Worm (Caenorhabditis elegans) whole organism, L1 larva: ENCODE measurements around the gene str-185.

Experiments
- C04F5.9 ChIP-seq: sonication (generic microtip); optimal IDR thresholded peaks from 2 replicates; lab custom pipeline; 2016; ENCODE audit warnings: missing genetic modification characterization, missing compliant biosample characterization
- C34B4.2 ChIP-seq: sonication (generic microtip); optimal IDR thresholded peaks from 2 replicates; lab custom pipeline; 2017; ENCODE audit warnings: mild to moderate bottlenecking, missing genetic modification characterization, missing compliant biosample characterization
- F16B12.6 ChIP-seq: fragments of 150-350 bp; optimal IDR thresholded peaks from 2 replicates; lab custom pipeline; 2014; ENCODE audit warnings: missing biosample characterization, missing genetic modification characterization
- Y116A8C.19 ChIP-seq: sonication (generic microtip); optimal IDR thresholded peaks from 2 replicates; lab custom pipeline; 2016; ENCODE audit warnings: missing compliant biosample characterization, missing genetic modification characterization, borderline replicate concordance
- aha-1 ChIP-seq: fragments of 150-350 bp; optimal IDR thresholded peaks from 2 replicates; lab custom pipeline; 2014; ENCODE audit warnings: missing biosample characterization, missing genetic modification characterization
- aly-2 ChIP-seq: fragments of 150-350 bp; optimal IDR thresholded peaks from 2 replicates; lab custom pipeline; 2014; ENCODE audit warnings: missing biosample characterization, missing genetic modification characterization
- ceh-63 ChIP-seq: fragments of 200-800 bp; sonication (Bioruptor generic); optimal IDR thresholded peaks from 2 replicates; lab custom pipeline; 2018; ENCODE audit warnings: mild to moderate bottlenecking, missing genetic modification characterization, missing compliant biosample characterization
- ceh-8 ChIP-seq: fragments of 200-800 bp; sonication (Bioruptor generic); optimal IDR thresholded peaks from 2 replicates; lab custom pipeline; 2018; ENCODE audit warnings: mild to moderate bottlenecking, missing genetic modification characterization, moderate library complexity, missing compliant biosample characterization
- ceh-82 ChIP-seq, 3 experiments: fragments of 150-350 bp in 1 of 3; sonication (generic microtip) in 2 of 3; optimal IDR thresholded peaks; 2 replicates each; lab custom pipeline; 2014 to 2017; ENCODE audit warnings: missing biosample characterization in 3 of 3, missing genetic modification characterization in 3 of 3
- ceh-90 ChIP-seq: sonication (generic microtip); optimal IDR thresholded peaks from 2 replicates; lab custom pipeline; 2016; ENCODE audit warnings: missing genetic modification characterization, missing compliant biosample characterization
- ces-1 ChIP-seq: fragments of 150-350 bp; optimal IDR thresholded peaks from 2 replicates; lab custom pipeline; 2014; ENCODE audit warnings: missing biosample characterization, missing genetic modification reagents, missing genetic modification characterization
- dpl-1 ChIP-seq, 3 experiments: fragments of 150-350 bp in 2 of 3; sonication (generic microtip) in 1 of 3; optimal IDR thresholded peaks; 2 replicates each; lab custom pipeline; 2014 to 2017; ENCODE audit warnings: missing biosample characterization in 3 of 3, missing genetic modification characterization in 3 of 3, missing genetic modification reagents in 3 of 3
- dsc-1 ChIP-seq: sonication (generic microtip); optimal IDR thresholded peaks from 2 replicates; lab custom pipeline; 2016; ENCODE audit warnings: mild to moderate bottlenecking, missing genetic modification characterization, missing compliant biosample characterization
- efl-1 ChIP-seq, 4 experiments: fragments of 150-350 bp; optimal IDR thresholded peaks in 3 of 4; peaks in 1 of 4; 1 replicate in 1 of 4; 2 replicates in 3 of 4; lab custom pipeline; 2014; ENCODE audit warnings: missing biosample characterization in 2 of 4, missing genetic modification characterization in 2 of 4, missing genetic modification reagents in 2 of 4
- egl-27 ChIP-seq, 2 experiments: fragments of 150-350 bp in 1 of 2; sonication (generic microtip); optimal IDR thresholded peaks; 3 replicates each; lab custom pipeline; 2017 to 2018; ENCODE audit warnings: missing biosample characterization in 2 of 2, missing genetic modification characterization in 2 of 2, missing genetic modification reagents in 2 of 2
- elt-2 ChIP-seq: sonication (generic microtip); optimal IDR thresholded peaks from 2 replicates; lab custom pipeline; 2016; ENCODE audit warnings: missing genetic modification characterization, mild to moderate bottlenecking, inconsistent platforms, missing compliant biosample characterization, missing genetic modification reagents
- elt-3 ChIP-seq, 6 experiments: fragments of 150-350 bp in 1 of 6; sonication (generic microtip); optimal IDR thresholded peaks; 2 replicates each; lab custom pipeline; 2017 to 2018; ENCODE audit warnings: missing biosample characterization in 6 of 6, missing genetic modification characterization in 6 of 6, inconsistent platforms in 1 of 6
- fkh-10 ChIP-seq: sonication (generic microtip); optimal IDR thresholded peaks from 2 replicates; lab custom pipeline; 2017; ENCODE audit warnings: missing biosample characterization, missing genetic modification reagents, missing genetic modification characterization
- fkh-8 ChIP-seq: sonication (generic microtip); optimal IDR thresholded peaks from 2 replicates; lab custom pipeline; 2016; ENCODE audit warnings: mild to moderate bottlenecking, missing genetic modification characterization, missing compliant biosample characterization
- fos-1 ChIP-seq: fragments of 150-350 bp; optimal IDR thresholded peaks from 2 replicates; lab custom pipeline; 2014; ENCODE audit warnings: missing biosample characterization, missing genetic modification characterization
- hpl-2 ChIP-seq: fragments of 150-350 bp; optimal IDR thresholded peaks from 2 replicates; lab custom pipeline; 2014; ENCODE audit warnings: missing biosample characterization, missing genetic modification reagents, missing genetic modification characterization
- irx-1 ChIP-seq: sonication (generic microtip); optimal IDR thresholded peaks from 2 replicates; lab custom pipeline; 2016; ENCODE audit warnings: missing genetic modification characterization, missing compliant biosample characterization
- isw-1 ChIP-seq: fragments of 200-800 bp; sonication (Bioruptor generic); IDR thresholded peaks from 2 replicates; pipeline ENCODE4 v1.3.6; 2022; ENCODE audit warnings: missing genetic modification characterization, missing compliant biosample characterization
- lin-13 ChIP-seq: fragments of 150-350 bp; optimal IDR thresholded peaks from 2 replicates; lab custom pipeline; 2014; ENCODE audit warnings: missing biosample characterization, missing genetic modification reagents, missing genetic modification characterization
- lin-14 ChIP-seq: fragments of 200-800 bp; sonication (Bioruptor generic); optimal IDR thresholded peaks from 2 replicates; lab custom pipeline; 2018; ENCODE audit warnings: mild to moderate bottlenecking, missing genetic modification characterization, moderate library complexity, missing compliant biosample characterization
- lin-15B ChIP-seq: fragments of 150-350 bp; sonication (generic microtip); optimal IDR thresholded peaks from 3 replicates; lab custom pipeline; 2014; ENCODE audit warnings: missing biosample characterization, missing genetic modification characterization
- lir-3 ChIP-seq: sonication (generic microtip); optimal IDR thresholded peaks from 2 replicates; lab custom pipeline; 2016; ENCODE audit warnings: mild to moderate bottlenecking, missing genetic modification characterization, moderate library complexity, missing compliant biosample characterization; ENCODE audit not compliant: poor library complexity
- nhr-11 ChIP-seq: fragments of 150-350 bp; optimal IDR thresholded peaks from 2 replicates; lab custom pipeline; 2014; ENCODE audit warnings: missing biosample characterization, missing genetic modification characterization
- nhr-28 ChIP-seq: fragments of 150-350 bp; optimal IDR thresholded peaks from 2 replicates; lab custom pipeline; 2014; ENCODE audit warnings: missing biosample characterization, missing genetic modification characterization
- nhr-47 ChIP-seq: sonication (generic microtip); optimal IDR thresholded peaks from 2 replicates; lab custom pipeline; 2016; ENCODE audit warnings: mild to moderate bottlenecking, missing genetic modification characterization, moderate library complexity, missing compliant biosample characterization
- nhr-71 ChIP-seq: sonication (generic microtip); optimal IDR thresholded peaks from 2 replicates; lab custom pipeline; 2016; ENCODE audit warnings: mild to moderate bottlenecking, missing genetic modification characterization, moderate library complexity, missing compliant biosample characterization
- nhr-90 ChIP-seq: sonication (generic microtip); optimal IDR thresholded peaks from 2 replicates; lab custom pipeline; 2016; ENCODE audit warnings: mild to moderate bottlenecking, missing genetic modification characterization, missing compliant biosample characterization; ENCODE audit not compliant: poor library complexity
- pax-3 ChIP-seq: fragments of 200-800 bp; sonication (Bioruptor generic); optimal IDR thresholded peaks from 2 replicates; lab custom pipeline; 2018; ENCODE audit warnings: mild to moderate bottlenecking, missing genetic modification characterization, moderate library complexity, missing compliant biosample characterization
- rnt-1 ChIP-seq: sonication (generic microtip); optimal IDR thresholded peaks from 2 replicates; lab custom pipeline; 2016; ENCODE audit warnings: mild to moderate bottlenecking, missing genetic modification characterization, moderate library complexity, missing compliant biosample characterization
- skn-1 ChIP-seq: fragments of 150-350 bp; optimal IDR thresholded peaks from 2 replicates; lab custom pipeline; 2014; ENCODE audit warnings: missing biosample characterization, missing genetic modification characterization
- snu-23 ChIP-seq: sonication (generic microtip); optimal IDR thresholded peaks from 2 replicates; lab custom pipeline; 2016; ENCODE audit warnings: missing genetic modification characterization, missing compliant biosample characterization
- sox-4 ChIP-seq: sonication (generic microtip); optimal IDR thresholded peaks from 2 replicates; lab custom pipeline; 2016; ENCODE audit warnings: missing genetic modification characterization, missing compliant biosample characterization
- sup-37 ChIP-seq: fragments of 200-800 bp; sonication (Bioruptor generic); optimal IDR thresholded peaks from 2 replicates; lab custom pipeline; 2018; ENCODE audit warnings: mild to moderate bottlenecking, missing genetic modification characterization, missing compliant biosample characterization
- swsn-7 ChIP-seq: sonication (generic microtip); optimal IDR thresholded peaks from 2 replicates; lab custom pipeline; 2016; ENCODE audit warnings: missing genetic modification characterization, missing compliant biosample characterization
- tbx-2 ChIP-seq: sonication (generic microtip); optimal IDR thresholded peaks from 2 replicates; lab custom pipeline; 2016; ENCODE audit warnings: missing genetic modification characterization, missing compliant biosample characterization
- unc-30 ChIP-seq: sonication (generic microtip); optimal IDR thresholded peaks from 2 replicates; lab custom pipeline; 2017; ENCODE audit warnings: missing biosample characterization, missing genetic modification characterization
- unc-62 ChIP-seq: fragments of 150-350 bp; optimal IDR thresholded peaks from 2 replicates; lab custom pipeline; 2014; ENCODE audit warnings: missing biosample characterization, missing genetic modification reagents, missing genetic modification characterization
- unc-98 ChIP-seq: fragments of 200-800 bp; sonication (Bioruptor generic); IDR thresholded peaks from 2 replicates; pipeline ENCODE4 v1.3.6; 2022; ENCODE audit warnings: missing genetic modification characterization, missing compliant biosample characterization
- zip-4 ChIP-seq: fragments of 200-800 bp; sonication (Bioruptor generic); optimal IDR thresholded peaks from 2 replicates; lab custom pipeline; 2018; ENCODE audit warnings: mild to moderate bottlenecking, missing genetic modification characterization, moderate library complexity, missing compliant biosample characterization
- ztf-4 ChIP-seq: fragments of 150-350 bp; optimal IDR thresholded peaks from 2 replicates; lab custom pipeline; 2014; ENCODE audit warnings: missing biosample characterization, missing genetic modification characterization

str-185 gene

ce11 chrIV:4445711-4446290 is 16.0 kb upstream of the str-185 start, which contains the start of the genes wapl-1 and htz-1 (continued):
- TF ChIP-seq ceh-63 (GFP tag; lab: Kevin White, UChicago) = no peak
- TF ChIP-seq zip-4 (GFP tag; lab: Kevin White, UChicago) = peak; percentile 84
- peak; percentile 97 for TF ChIP-seq isw-1 (GFP tag; lab: Robert Waterston, UW)
- TF ChIP-seq efl-1 (optimal IDR thresholded peaks at IDR 0.05; lab: Kevin White, UChicago) = peak; percentile 96
- TF ChIP-seq efl-1 (GFP tag; optimal IDR thresholded peaks at IDR 0.05 in 1 of 2; lab: Kevin White, UChicago) = peak; percentile 92 to 99
- TF ChIP-seq skn-1 (tag; lab: Kevin White, UChicago) = peak; percentile 97
- TF ChIP-seq unc-62 (GFP tag; lab: Kevin White, UChicago) = no peak
- peak; percentile 92 for TF ChIP-seq fkh-10 (GFP tag; lab: Kevin White, UChicago)
- TF ChIP-seq nhr-28 (tag; lab: Kevin White, UChicago) = no peak
- peak; percentile 96 for TF ChIP-seq rnt-1 (tag; lab: Kevin White, UChicago)
- TF ChIP-seq ceh-90 (tag; lab: Kevin White, UChicago) = peak; percentile 13
- no peak for TF ChIP-seq C34B4.2 (tag; lab: Kevin White, UChicago)
- peak; percentile 95 for TF ChIP-seq pax-3
- no peak for TF ChIP-seq unc-30 (tag; lab: Kevin White, UChicago)
- TF ChIP-seq elt-2 = peak; percentile 73
- TF ChIP-seq fkh-8 (tag; lab: Kevin White, UChicago) = peak; percentile 97
- peak; percentile 81 for TF ChIP-seq sup-37 (GFP tag; lab: Kevin White, UChicago)
- TF ChIP-seq lin-13 (GFP tag; lab: Kevin White, UChicago) = peak; percentile 98
- TF ChIP-seq snu-23 = peak; percentile 98
- peak; percentile 87 for TF ChIP-seq hpl-2 (GFP tag; lab: Kevin White, UChicago)
- peak; percentile 97 for TF ChIP-seq tbx-2 (tag; lab: Kevin White, UChicago)
- peak; percentile 95 for TF ChIP-seq nhr-90 (tag; lab: Kevin White, UChicago)
- TF ChIP-seq lin-15B (tag; lab: Kevin White, UChicago) = peak; percentile 96
- TF ChIP-seq ces-1 = no peak
- TF ChIP-seq ceh-8 (GFP tag; lab: Kevin White, UChicago) = peak; percentile 91
- TF ChIP-seq ceh-82 (tag; optimal IDR thresholded peaks at IDR 0.05; lab: Kevin White, UChicago) = peak; percentile 97 to 98 (median 97)
- TF ChIP-seq lin-14 (GFP tag; lab: Kevin White, UChicago) = peak; percentile 97
- TF ChIP-seq Y116A8C.19 = no peak
- TF ChIP-seq lir-3 (tag; lab: Kevin White, UChicago) = peak; percentile 84
- TF ChIP-seq unc-98 (GFP tag; lab: Robert Waterston, UW) = no peak
- TF ChIP-seq nhr-71 (tag; lab: Kevin White, UChicago) = peak; percentile 98
- peak; percentile 51 to 54 for TF ChIP-seq egl-27 (tag; optimal IDR thresholded peaks at IDR 0.05; lab: Kevin White, UChicago)
- TF ChIP-seq aha-1 (tag; lab: Kevin White, UChicago) = peak; percentile 60
- peak; percentile 43 to 92 (median 80) for TF ChIP-seq elt-3 (tag; optimal IDR thresholded peaks at IDR 0.05; lab: Kevin White, UChicago)
- TF ChIP-seq dpl-1 (GFP tag; optimal IDR thresholded peaks at IDR 0.05; lab: Kevin White, UChicago) = peak; percentile 95 to 96 (median 96)
- peak; percentile 91 for TF ChIP-seq irx-1
- TF ChIP-seq aly-2 = peak; percentile 34
- peak; percentile 97 for TF ChIP-seq swsn-7 (tag; lab: Kevin White, UChicago)
- peak; percentile 86 for TF ChIP-seq nhr-11 (tag; lab: Kevin White, UChicago)
- peak; percentile 89 for TF ChIP-seq sox-4
- TF ChIP-seq ztf-4 = peak; percentile 91

- TF ChIP-seq dpl-1 (GFP tag; optimal IDR thresholded peaks at IDR 0.05; lab: Kevin White, UChicago) (no peak), ceh-8 (GFP tag; lab: Kevin White, UChicago) (no peak), irx-1 (no peak), nhr-11 (tag; lab: Kevin White, UChicago) (no peak), nhr-47 (tag; lab: Kevin White, UChicago) (no peak), F16B12.6 (tag; lab: Kevin White, UChicago) (no peak), swsn-7 (tag; lab: Kevin White, UChicago) (no peak), dsc-1 (no peak), fos-1 (tag; lab: Kevin White, UChicago) (no peak), lin-13 (GFP tag; lab: Kevin White, UChicago) (no peak), C04F5.9 (tag; lab: Kevin White, UChicago) (no peak), ztf-4 (no peak)
- TF ChIP-seq, all 84 proteins: peak for 0
Observed at ce11 chrIV:4441077-4441476, 11.3 kb upstream of the str-185 start, which contains the start of gene fbxb-75. Gene fbxb-75 (minus strand): TSS chrIV:4441177.
